Worm (Caenorhabditis elegans) whole organism, early embryonic: ENCODE results near the gene M02E1.4.
"Not testable (repeated sequence)": the region's sequence is repeated elsewhere in the genome, so short reads cannot be mapped to it uniquely, and the experiment has no call there.

ENCODE experiments used
- F13C5.2 ChIP-seq: sonication (generic microtip); optimal IDR thresholded peaks from 2 replicates; lab custom pipeline; 2017; ENCODE audit warnings: mild to moderate bottlenecking, missing genetic modification characterization, inconsistent platforms, missing compliant biosample characterization
- ama-1 ChIP-seq: fragments of 150-350 bp; optimal IDR thresholded peaks from 2 replicates; lab custom pipeline; 2014
- ets-7 ChIP-seq: sonication (generic microtip); optimal IDR thresholded peaks from 2 replicates; lab custom pipeline; 2016; ENCODE audit warnings: missing genotype, missing genetic modification characterization, missing compliant biosample characterization
- hnd-1 ChIP-seq: sonication (generic microtip); optimal IDR thresholded peaks from 2 replicates; lab custom pipeline; 2016; ENCODE audit warnings: missing genetic modification characterization, missing compliant biosample characterization
- sea-1 ChIP-seq: fragments of 200-800 bp; sonication (Bioruptor generic); conservative IDR thresholded peaks from 2 replicates; pipeline ENCODE4 v1.3.6; 2022; ENCODE audit warnings: missing genetic modification characterization, missing compliant biosample characterization
- tbx-11 ChIP-seq: fragments of 200-800 bp; sonication (Bioruptor generic); IDR thresholded peaks from 2 replicates; pipeline ENCODE4 v1.3.6; 2022; ENCODE audit warnings: missing genetic modification characterization, missing compliant biosample characterization

ce11 chrX:286116-286515 lies 27.0 kb upstream of the M02E1.4 start, which contains the start of gene Y47C4A.1:
- not testable (repeated sequence) for TF ChIP-seq ama-1; ets-7; F13C5.2 (tag; lab: Kevin White, UChicago); sea-1 (GFP tag; lab: Robert Waterston, UW); tbx-11 (GFP tag; lab: Robert Waterston, UW); hnd-1
